Worm (Caenorhabditis elegans) whole organism, young adult: ENCODE measurements around the gene msp-33.

ENCODE experiments used
- F49E8.2 ChIP-seq: sonication (generic microtip); optimal IDR thresholded peaks from 3 replicates; lab custom pipeline; 2017; ENCODE audit warnings: missing genetic modification characterization, mild to moderate bottlenecking, missing compliant biosample characterization, antibody characterized with exemption, moderate library complexity; ENCODE audit not compliant: insufficient read depth
- ZK185.1 ChIP-seq: sonication (generic microtip); optimal IDR thresholded peaks from 2 replicates; lab custom pipeline; 2016; ENCODE audit warnings: mild to moderate bottlenecking, missing genetic modification characterization, missing compliant biosample characterization; ENCODE audit not compliant: poor library complexity, severe bottlenecking
- ceh-40 ChIP-seq: fragments of 200-800 bp; sonication (Bioruptor generic); IDR thresholded peaks from 2 replicates; pipeline ENCODE4 v1.3.6; 2022; ENCODE audit warnings: missing genetic modification characterization, missing compliant biosample characterization
- lin-54 ChIP-seq: fragments of 200-800 bp; sonication (Bioruptor generic); optimal IDR thresholded peaks from 2 replicates; lab custom pipeline; 2018; ENCODE audit warnings: mild to moderate bottlenecking, missing genetic modification characterization, missing compliant biosample characterization
- mxl-1 ChIP-seq: sonication (generic microtip); optimal IDR thresholded peaks from 2 replicates; lab custom pipeline; 2016; ENCODE audit warnings: missing genetic modification characterization, missing compliant biosample characterization
- tbx-9 ChIP-seq: sonication (generic microtip); optimal IDR thresholded peaks from 2 replicates; lab custom pipeline; 2016; ENCODE audit warnings: borderline replicate concordance, missing genetic modification characterization, inconsistent platforms, missing compliant biosample characterization

DNA sequence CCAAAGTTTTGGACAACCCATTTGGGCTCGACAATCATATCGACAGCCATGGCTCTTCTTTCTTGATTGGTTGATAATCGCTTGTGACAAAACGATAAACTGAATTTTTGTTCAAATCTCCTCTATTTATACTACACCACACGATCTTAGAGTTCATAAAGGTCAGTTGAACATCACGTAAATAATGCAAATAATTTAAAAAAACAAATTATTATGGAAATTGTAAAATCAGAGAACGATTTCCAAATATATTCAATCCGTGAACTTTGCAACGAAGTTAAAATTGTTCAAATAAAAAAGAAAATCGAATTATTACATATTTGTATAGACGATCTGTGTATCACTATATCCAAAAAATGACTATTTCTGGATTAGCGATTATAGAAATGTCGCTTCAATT is 29.1 kb downstream of the msp-33 start, which contains the start of the genes mpst-4 and F11G11.14:
- TF ChIP-seq F49E8.2 (tag; lab: Kevin White, UChicago) (no peak), tbx-9 (no peak), lin-54 (GFP tag; lab: Kevin White, UChicago) (no peak), ceh-40 (GFP tag; lab: Robert Waterston, UW) (no peak), ZK185.1 (tag; lab: Kevin White, UChicago) (no peak), mxl-1 (tag; lab: Kevin White, UChicago) (no peak)
